Fruit fly (Drosophila melanogaster) whole organism, wandering third instar larva: ENCODE results near the gene CG31075.

Source experiments
- Abd-B ChIP-seq: fragments of >200 bp; optimal IDR thresholded peaks from 2 replicates; lab custom pipeline; 2017; ENCODE audit warnings: missing biosample characterization, missing genetic modification characterization
- CG32264 ChIP-seq: fragments of 200-800 bp; sonication (Bioruptor generic); optimal IDR thresholded peaks from 2 replicates; lab custom pipeline; 2016; ENCODE audit warnings: missing biosample characterization, missing genetic modification characterization
- CrebA ChIP-seq: fragments of 200-800 bp; sonication (Bioruptor generic); optimal IDR thresholded peaks from 2 replicates; lab custom pipeline; 2016; ENCODE audit warnings: missing biosample characterization, mild to moderate bottlenecking, missing genetic modification characterization, borderline replicate concordance
- Dfd ChIP-seq: fragments of >200 bp; optimal IDR thresholded peaks from 2 replicates; lab custom pipeline; 2017; ENCODE audit warnings: missing biosample characterization, missing genetic modification characterization
- Dif ChIP-seq: fragments of 200-275, 200-300 bp; sonication (Bioruptor generic); optimal IDR thresholded peaks from 2 replicates; lab custom pipeline; 2018; ENCODE audit warnings: missing biosample characterization, missing genetic modification characterization; ENCODE audit not compliant: partially characterized antibody
- GATAd ChIP-seq: sonication (Bioruptor generic); optimal IDR thresholded peaks from 2 replicates; lab custom pipeline; 2016; ENCODE audit warnings: missing biosample characterization, missing genetic modification characterization
- Hnf4 ChIP-seq: fragments of 200-800 bp; sonication (Bioruptor generic); optimal IDR thresholded peaks from 2 replicates; lab custom pipeline; 2016; ENCODE audit warnings: missing biosample characterization, mild to moderate bottlenecking, missing genetic modification characterization
- Hr78 ChIP-seq: fragments of >200 bp; optimal IDR thresholded peaks from 2 replicates; lab custom pipeline; 2017; ENCODE audit warnings: missing biosample characterization, missing genetic modification characterization
- Hr83 ChIP-seq: fragments of 200-300 bp; sonication (Bioruptor generic); optimal IDR thresholded peaks from 2 replicates; lab custom pipeline; 2016; ENCODE audit warnings: missing biosample characterization, mild to moderate bottlenecking, missing genetic modification characterization, moderate library complexity; ENCODE audit not compliant: poor library complexity, severe bottlenecking
- Jra ChIP-seq: sonication (Bioruptor generic); optimal IDR thresholded peaks from 2 replicates; lab custom pipeline; 2016; ENCODE audit warnings: missing biosample characterization, missing genetic modification characterization
- Mio ChIP-seq: sonication (Bioruptor generic); optimal IDR thresholded peaks from 2 replicates; lab custom pipeline; 2016; ENCODE audit warnings: missing biosample characterization, missing genetic modification characterization
- Myc ChIP-seq: fragments of >200 bp; optimal IDR thresholded peaks from 2 replicates; lab custom pipeline; 2017
- N ChIP-seq: fragments of >200 bp; optimal IDR thresholded peaks from 2 replicates; lab custom pipeline; 2018; ENCODE audit warnings: missing biosample characterization, missing external identifiers, missing genetic modification characterization
- OdsH ChIP-seq: fragments of 200-800 bp; sonication (Bioruptor generic); optimal IDR thresholded peaks from 2 replicates; lab custom pipeline; 2016; ENCODE audit warnings: missing biosample characterization, mild to moderate bottlenecking, missing genetic modification characterization
- Sp1 ChIP-seq: fragments of 200-800 bp; sonication (Bioruptor generic); optimal IDR thresholded peaks from 3 replicates; lab custom pipeline; 2019; ENCODE audit warnings: missing biosample characterization, mild to moderate bottlenecking, missing genetic modification characterization, moderate library complexity
- Vsx2 ChIP-seq: fragments of 200-300, 225-300 bp; sonication (Bioruptor generic); optimal IDR thresholded peaks from 2 replicates; lab custom pipeline; 2018; ENCODE audit warnings: missing biosample characterization, missing genetic modification characterization; ENCODE audit not compliant: partially characterized antibody
- br ChIP-seq: fragments of 200-800 bp; sonication (Bioruptor generic); optimal IDR thresholded peaks from 2 replicates; lab custom pipeline; 2016; ENCODE audit warnings: missing biosample characterization, missing genetic modification characterization
- dl ChIP-seq, 2 experiments: fragments of 175-275, 200-275 bp in 1 of 2; fragments of 200-275 bp in 1 of 2; sonication (Bioruptor generic); optimal IDR thresholded peaks; lab custom pipeline; 2018; ENCODE audit warnings: mild to moderate bottlenecking in 2 of 2, missing biosample characterization in 2 of 2, missing genetic modification characterization in 2 of 2, moderate library complexity in 2 of 2; ENCODE audit not compliant: partially characterized antibody in 2 of 2, insufficient read depth in 1 of 2
- dmrt93B ChIP-seq: fragments of 200-800 bp; sonication (Bioruptor generic); optimal IDR thresholded peaks from 2 replicates; lab custom pipeline; 2018; ENCODE audit warnings: missing biosample characterization, mild to moderate bottlenecking, missing genetic modification characterization
- ey ChIP-seq: fragments of 200-800 bp; sonication (Bioruptor generic); optimal IDR thresholded peaks from 2 replicates; lab custom pipeline; 2016; ENCODE audit warnings: missing biosample characterization, missing genetic modification characterization
- fru ChIP-seq: fragments of 200-800 bp; sonication (Bioruptor generic); optimal IDR thresholded peaks from 3 replicates; lab custom pipeline; 2016; ENCODE audit warnings: missing biosample characterization, mild to moderate bottlenecking, missing genetic modification characterization
- h ChIP-seq: fragments of 200-800 bp; sonication (Bioruptor generic); optimal IDR thresholded peaks from 3 replicates; lab custom pipeline; 2016; ENCODE audit warnings: missing biosample characterization, mild to moderate bottlenecking, missing genetic modification characterization
- jim ChIP-seq: fragments of 175-275, 200-325 bp; sonication (Bioruptor generic); optimal IDR thresholded peaks from 2 replicates; lab custom pipeline; 2016; ENCODE audit warnings: missing biosample characterization, mild to moderate bottlenecking, missing genetic modification characterization
- pan ChIP-seq: fragments of >200 bp; optimal IDR thresholded peaks from 2 replicates; lab custom pipeline; 2017
- psq ChIP-seq: fragments of 200-800 bp; sonication (Bioruptor generic); optimal IDR thresholded peaks from 3 replicates; lab custom pipeline; 2017; ENCODE audit warnings: missing biosample characterization, mild to moderate bottlenecking, missing genetic modification characterization, moderate library complexity
- rgr ChIP-seq: fragments of 200-800 bp; sonication (Bioruptor generic); optimal IDR thresholded peaks from 3 replicates; lab custom pipeline; 2016; ENCODE audit warnings: missing biosample characterization, mild to moderate bottlenecking, missing genetic modification characterization
- sage ChIP-seq: fragments of 200-800 bp; sonication (Bioruptor generic); optimal IDR thresholded peaks from 2 replicates; lab custom pipeline; 2016; ENCODE audit warnings: missing biosample characterization, mild to moderate bottlenecking, missing genetic modification characterization
- sv ChIP-seq: fragments of 200-800 bp; sonication (Bioruptor generic); optimal IDR thresholded peaks from 3 replicates; lab custom pipeline; 2016; ENCODE audit warnings: missing biosample characterization, missing genetic modification characterization
- tai ChIP-seq: sonication (Bioruptor generic); optimal IDR thresholded peaks from 2 replicates; lab custom pipeline; 2016; ENCODE audit warnings: missing biosample characterization, missing genetic modification characterization
- usp ChIP-seq: fragments of >200 bp; optimal IDR thresholded peaks from 2 replicates; lab custom pipeline; 2017; ENCODE audit warnings: missing biosample characterization, missing genetic modification characterization
- woc ChIP-seq: sonication (Bioruptor generic); optimal IDR thresholded peaks from 2 replicates; lab custom pipeline; 2016; ENCODE audit warnings: missing biosample characterization, mild to moderate bottlenecking, missing genetic modification characterization

CG31075 gene

DNA sequence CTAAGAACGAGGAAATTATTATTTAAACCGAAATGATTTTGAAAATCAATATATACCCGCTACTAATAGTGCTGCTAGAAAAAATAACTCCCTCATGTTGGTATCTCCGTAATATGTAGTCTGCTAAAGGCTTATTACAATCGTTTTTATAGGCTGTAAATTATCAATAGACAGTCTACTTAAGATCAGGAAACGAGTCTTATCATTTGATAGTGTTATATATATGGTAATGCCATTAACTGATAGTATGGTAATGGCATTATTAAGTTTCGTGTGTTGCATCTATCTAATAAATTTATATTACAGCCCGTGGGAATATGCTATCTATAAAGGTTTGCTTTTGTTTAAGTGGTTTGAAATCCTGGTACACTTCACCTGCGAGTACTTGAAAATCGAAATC, 29.9 kb upstream of the CG31075 start, which contains the start of gene CG17192:
CG17192 (minus strand) TSS at position 101 of the 400 bp plus-strand sequence.
- TF ChIP-seq psq (GFP tag; lab: Kevin White, UChicago), result no peak

DNA sequence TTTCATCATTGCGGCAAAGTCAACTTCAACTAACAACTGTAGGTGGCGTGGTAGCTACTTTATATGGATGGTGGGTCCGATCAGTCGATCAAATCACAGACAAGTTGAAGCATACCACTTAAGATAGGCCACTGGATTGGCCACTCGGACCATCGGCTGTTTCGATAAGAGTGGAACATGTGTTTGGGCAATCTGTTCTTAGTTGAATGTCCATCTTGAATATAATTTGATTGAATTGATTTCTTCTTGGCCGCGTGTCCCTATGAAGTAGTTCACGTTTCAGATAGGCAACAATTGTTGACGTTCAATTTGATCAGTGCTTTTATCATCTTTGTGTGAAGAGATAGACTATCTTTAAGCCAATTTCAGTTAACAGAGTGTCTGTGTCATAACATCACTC, 18.7 kb upstream of the CG31075 start, which contains the start of gene CG6295:
CG6295 (minus strand) TSS at position 34 of the 400 bp plus-strand sequence.
- TF ChIP-seq Vsx2 (GFP tag; lab: Kevin White, UChicago), result no peak
- no peak for TF ChIP-seq jim (GFP tag; lab: Kevin White, UChicago)
- TF ChIP-seq fru (GFP tag; lab: Kevin White, UChicago), result no peak
- no peak for TF ChIP-seq CG32264
- TF ChIP-seq br (GFP tag; lab: Kevin White, UChicago), result no peak

DNA sequence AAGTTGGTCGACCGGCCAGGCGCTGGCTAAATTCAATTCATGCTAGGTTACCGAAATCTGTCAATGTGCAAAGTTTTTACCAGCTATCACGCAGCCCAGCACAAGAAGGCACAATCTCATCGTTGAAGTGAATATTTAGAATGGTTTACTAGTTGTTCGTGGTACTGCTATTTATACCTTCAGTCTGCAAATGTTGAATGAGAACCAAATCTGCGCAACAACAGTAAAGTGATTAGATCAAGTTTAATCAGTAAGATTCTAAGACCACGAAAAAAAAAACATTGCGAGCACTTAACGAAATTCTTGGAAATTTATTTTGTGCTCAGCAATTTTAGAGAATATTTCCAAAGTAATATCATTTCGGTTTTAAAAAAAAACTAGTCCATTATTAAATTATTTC, 17.0 kb upstream of the CG31075 start, which contains the start of gene CG6296:
CG6296 (minus strand) TSS at position 132 of the 400 bp plus-strand sequence.
- TF ChIP-seq br (GFP tag; lab: Kevin White, UChicago) (no peak), ey (no peak), N (GFP tag; lab: Kevin White, UChicago) (no peak), sage (no peak), h (no peak), rgr (GFP tag; lab: Kevin White, UChicago) (no peak), Dif (GFP tag; lab: Kevin White, UChicago) (no peak), usp (GFP tag; lab: Kevin White, UChicago) (no peak)

DNA sequence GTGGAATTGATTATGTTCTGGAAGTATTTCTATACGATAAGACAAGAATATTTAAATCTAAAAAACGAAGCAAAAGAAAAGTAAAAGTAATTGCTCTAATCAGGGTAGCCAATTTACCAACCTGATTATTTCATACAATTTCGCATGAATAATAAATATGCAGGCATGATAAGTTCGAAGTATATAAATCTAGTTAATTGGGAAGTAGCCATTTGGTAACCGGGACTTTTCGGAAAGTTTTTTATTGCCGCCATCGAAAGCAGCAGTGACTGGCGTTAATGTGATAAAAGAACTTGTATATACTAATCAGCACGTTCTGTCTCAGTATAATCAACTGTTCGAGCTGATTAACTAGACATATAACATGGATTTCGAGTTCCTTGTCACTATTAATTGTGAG, 14.5 kb upstream of the CG31075 start:
- TF ChIP-seq usp (GFP tag; lab: Kevin White, UChicago), result no peak
- TF ChIP-seq CG32264, result no peak
- no peak for TF ChIP-seq GATAd (GFP tag; lab: Kevin White, UChicago)
- no peak for TF ChIP-seq jim (GFP tag; lab: Kevin White, UChicago)
- no peak for TF ChIP-seq ey
- no peak for TF ChIP-seq Dif (GFP tag; lab: Kevin White, UChicago)
- no peak for TF ChIP-seq rgr (GFP tag; lab: Kevin White, UChicago)
- TF ChIP-seq sage, result no peak
- no peak for TF ChIP-seq OdsH
- TF ChIP-seq fru (GFP tag; lab: Kevin White, UChicago), result no peak
- no peak for TF ChIP-seq Jra (GFP tag; lab: Kevin White, UChicago)
- TF ChIP-seq tai (GFP tag; lab: Kevin White, UChicago), result no peak
- no peak for TF ChIP-seq Abd-B (GFP tag; lab: Kevin White, UChicago)

DNA sequence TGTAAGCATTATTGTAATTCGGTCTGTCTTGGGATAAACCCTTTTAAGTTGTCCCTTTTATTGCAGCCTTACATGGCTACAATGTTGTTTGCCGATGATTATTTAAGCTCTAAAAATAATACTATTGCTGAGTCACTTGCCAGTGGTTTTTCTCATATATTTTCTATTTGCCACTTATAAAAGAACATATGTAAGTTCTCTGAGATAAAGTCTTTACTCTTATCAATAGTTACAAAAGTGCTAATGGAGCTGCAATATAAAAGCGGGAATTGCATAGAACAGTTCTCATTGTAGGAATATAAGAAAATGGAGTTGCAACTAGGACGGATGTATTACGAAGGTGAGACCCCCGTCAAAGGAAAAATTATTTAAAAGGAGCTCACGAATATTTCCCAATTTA, 11.1 kb upstream of the CG31075 start, which contains the start of gene CG31077:
CG31077 (plus strand) TSS at position 301 of the 400 bp plus-strand sequence.
- no peak for TF ChIP-seq Jra (GFP tag; lab: Kevin White, UChicago)
- TF ChIP-seq GATAd (GFP tag; lab: Kevin White, UChicago), result no peak
- no peak for TF ChIP-seq Myc (lab: Kevin White, UChicago)
- TF ChIP-seq dmrt93B (GFP tag; lab: Kevin White, UChicago), result no peak
- TF ChIP-seq dl (GFP tag; optimal IDR thresholded peaks at IDR 0.05; lab: Kevin White, UChicago; ENCODE audit: insufficient read depth in 1 of 2, partially characterized antibody in 2 of 2), result no peak
- TF ChIP-seq fru (GFP tag; lab: Kevin White, UChicago), result no peak
- TF ChIP-seq CrebA (GFP tag; lab: Kevin White, UChicago), result no peak
- TF ChIP-seq pan (lab: Kevin White, UChicago), result no peak
- no peak for TF ChIP-seq Mio (GFP tag; lab: Kevin White, UChicago)
- no peak for TF ChIP-seq sage
- TF ChIP-seq Sp1 (GFP tag; lab: Kevin White, UChicago), result no peak
- TF ChIP-seq OdsH, result no peak
- TF ChIP-seq Hr83 (GFP tag; lab: Kevin White, UChicago), result no peak
- no peak for TF ChIP-seq Dfd (GFP tag; lab: Kevin White, UChicago)
- no peak for TF ChIP-seq N (GFP tag; lab: Kevin White, UChicago)
- no peak for TF ChIP-seq sv
- TF ChIP-seq, all 38 proteins: peak for 0

DNA sequence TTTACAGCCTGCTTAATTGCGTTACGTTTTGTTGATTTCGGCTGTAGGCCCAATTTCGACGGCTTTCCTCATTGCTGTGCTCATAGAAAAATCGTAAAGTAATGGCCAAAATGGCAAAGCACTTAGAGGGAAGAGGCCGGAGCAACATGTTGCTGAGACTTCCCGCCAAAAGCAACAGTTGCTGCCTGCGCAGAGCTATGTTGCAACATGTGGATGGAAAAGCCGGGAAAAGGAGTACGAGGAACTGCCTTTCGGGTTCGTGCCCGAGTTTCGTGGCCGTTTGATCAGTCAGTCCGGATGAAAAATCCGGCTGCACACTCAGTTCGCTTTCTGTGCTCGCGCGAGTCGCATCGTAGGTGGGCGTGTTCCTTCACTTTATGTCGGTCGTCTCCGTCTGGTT, 8.3 kb upstream of the CG31075 start, which contains the start of gene RYa-R:
RYa-R (plus strand) TSS at position 339 of the 400 bp plus-strand sequence.
- TF ChIP-seq Hnf4 (no peak), pan (lab: Kevin White, UChicago) (no peak), sage (no peak), Vsx2 (GFP tag; lab: Kevin White, UChicago) (no peak), OdsH (no peak), woc (GFP tag; lab: Kevin White, UChicago) (no peak), Hr78 (GFP tag; lab: Kevin White, UChicago) (no peak)
- TF ChIP-seq, all 38 proteins: peak for 0
